Worm (Caenorhabditis elegans): ENCODE data around the gene T12A2.3.

Gene T12A2.3

ce11 chrIII:6248064-6248687 lies 7.5 kb downstream of the T12A2.3 start, which contains the start of the genes gen-1 and stt-3:
Gene gen-1, minus strand, starts transcription at chrIII:6248158.
Gene stt-3, plus strand, starts transcription at chrIII:6248637.
- TF ChIP-seq lsy-2 (tag; optimal IDR thresholded peaks at IDR 0.05) = peak in 1 of 2 experiments; percentile 48
- TF ChIP-seq lin-35 (GFP tag; optimal IDR thresholded peaks at IDR 0.05) = peak; percentile 2 to 65
- no peak for TF ChIP-seq nhr-76 (tag; optimal IDR thresholded peaks at IDR 0.05)
- no peak for TF ChIP-seq egl-13 (tag; optimal IDR thresholded peaks at IDR 0.05)
- TF ChIP-seq dpl-1 (GFP tag; optimal IDR thresholded peaks at IDR 0.05) = peak in 2 of 3 experiments; percentile 42 to 56
- peak; percentile 46 to 50 for TF ChIP-seq efl-1 (optimal IDR thresholded peaks at IDR 0.05)
- peak; percentile 21 to 90 for TF ChIP-seq efl-1 (GFP tag; optimal IDR thresholded peaks at IDR 0.05 in 1 of 2)
- TF ChIP-seq xbp-1 (tag; optimal IDR thresholded peaks at IDR 0.05) = peak; percentile 2
- no peak for TF ChIP-seq lin-39 (tag; optimal IDR thresholded peaks at IDR 0.05)
- no peak for TF ChIP-seq ama-1 (optimal IDR thresholded peaks at IDR 0.05)
- peak; percentile 1 for TF ChIP-seq lin-15B (tag; optimal IDR thresholded peaks at IDR 0.05)
- TF ChIP-seq sptf-1 (tag; optimal IDR thresholded peaks at IDR 0.05) = no peak
- no peak for TF ChIP-seq aly-2 (tag; optimal IDR thresholded peaks at IDR 0.05)
- TF ChIP-seq C04F5.9 (tag; optimal IDR thresholded peaks at IDR 0.05) = no peak

- no peak for TF ChIP-seq nhr-12 (tag; optimal IDR thresholded peaks at IDR 0.05)
- no peak for TF ChIP-seq zip-4 (GFP tag; optimal IDR thresholded peaks at IDR 0.05)
- TF ChIP-seq hpl-2 (GFP tag; optimal IDR thresholded peaks at IDR 0.05) = no peak
- TF ChIP-seq unc-98 (GFP tag; IDR thresholded peaks at IDR 0.05) = no peak
- no peak for TF ChIP-seq snpc-4 (tag; optimal IDR thresholded peaks at IDR 0.05)
- no peak for TF ChIP-seq pag-3 (tag; optimal IDR thresholded peaks at IDR 0.05; ENCODE audit: borderline replicate concordance, insufficient read depth)
- TF ChIP-seq nhr-47 (tag; optimal IDR thresholded peaks at IDR 0.05) = no peak
- TF ChIP-seq C34B4.2 (tag; optimal IDR thresholded peaks at IDR 0.05) = no peak
- TF ChIP-seq jun-1 (tag; optimal IDR thresholded peaks at IDR 0.05) = no peak
- TF ChIP-seq skn-1 (tag; optimal IDR thresholded peaks at IDR 0.05) = no peak
- TF ChIP-seq unc-130 (tag; optimal IDR thresholded peaks at IDR 0.05) = no peak
- TF ChIP-seq ceh-8 (GFP tag; optimal IDR thresholded peaks at IDR 0.05) = no peak
- TF ChIP-seq elt-2 (tag; optimal IDR thresholded peaks at IDR 0.05) = no peak
- TF ChIP-seq Y116A8C.19 (tag; optimal IDR thresholded peaks at IDR 0.05; ENCODE audit: borderline replicate concordance) = no peak
- TF ChIP-seq unc-86 (tag; optimal IDR thresholded peaks at IDR 0.05) = no peak
Measured at ce11 chrIII:6251511-6251910, 10.9 kb downstream of the T12A2.3 start, which contains the start of gene amdh-1. Gene amdh-1, plus strand, starts transcription at chrIII:6251811.

ce11 chrIII:6254737-6255136 lies 14.1 kb downstream of the T12A2.3 start, which contains the start of gene srg-8:
Gene srg-8, minus strand, starts transcription at chrIII:6254837.
- TF ChIP-seq efl-3 (GFP tag; optimal IDR thresholded peaks at IDR 0.05) (no peak), zag-1 (tag; optimal IDR thresholded peaks at IDR 0.05) (no peak), aly-2 (tag; optimal IDR thresholded peaks at IDR 0.05) (no peak)

ce11 chrIII:6256675-6257074 lies 16.0 kb downstream of the T12A2.3 start, which contains the start of gene srg-9:
Gene srg-9, minus strand, starts transcription at chrIII:6256775.
- TF ChIP-seq mab-9 (GFP tag; IDR thresholded peaks at IDR 0.05) (no peak), irx-1 (tag; optimal IDR thresholded peaks at IDR 0.05) (no peak), skn-1 (tag; optimal IDR thresholded peaks at IDR 0.05) (no peak), nhr-20 (tag; optimal IDR thresholded peaks at IDR 0.05) (no peak)

- TF ChIP-seq mdl-1 (tag; optimal IDR thresholded peaks at IDR 0.05) (no peak), lsy-2 (tag; optimal IDR thresholded peaks at IDR 0.05) (no peak), hlh-17 (GFP tag; optimal IDR thresholded peaks at IDR 0.05; ENCODE audit: borderline replicate concordance) (no peak), ama-1 (optimal IDR thresholded peaks at IDR 0.05) (no peak), egl-13 (tag; optimal IDR thresholded peaks at IDR 0.05) (no peak), rnt-1 (tag; optimal IDR thresholded peaks at IDR 0.05) (no peak), F16B12.6 (tag; optimal IDR thresholded peaks at IDR 0.05) (no peak), ceh-88 (GFP tag; IDR thresholded peaks at IDR 0.05) (no peak), nhr-11 (tag; optimal IDR thresholded peaks at IDR 0.05) (no peak), nhr-47 (tag; optimal IDR thresholded peaks at IDR 0.05) (no peak), unc-130 (tag; optimal IDR thresholded peaks at IDR 0.05) (no peak), hpl-2 (GFP tag; optimal IDR thresholded peaks at IDR 0.05) (no peak), lin-39 (tag; optimal IDR thresholded peaks at IDR 0.05) (no peak), egl-27 (tag; optimal IDR thresholded peaks at IDR 0.05) (no peak), C04F5.9 (tag; optimal IDR thresholded peaks at IDR 0.05) (no peak)
Measured at ce11 chrIII:6258262-6258661, 17.6 kb downstream of the T12A2.3 start, which contains the start of gene srg-1. Gene srg-1, minus strand, starts transcription at chrIII:6258362.

All from whole organism, L1 larva.